Worm (Caenorhabditis elegans) whole organism, midembryonic: Measurements from ENCODE around the gene mfsd-8.

ENCODE experiments used
- flt-1 ChIP-seq: fragments of 200-800 bp; sonication (Bioruptor generic); IDR thresholded peaks from 2 replicates; pipeline ENCODE4 v1.3.6; 2022; ENCODE audit warnings: missing genetic modification characterization, missing compliant biosample characterization
- ztf-23 ChIP-seq: fragments of 200-800 bp; sonication (Bioruptor generic); IDR thresholded peaks from 2 replicates; pipeline ENCODE4 v1.3.6; 2022; ENCODE audit warnings: missing genetic modification reagents, missing genetic modification characterization, missing compliant biosample characterization

ce11 chrIII:3258306-3258705 lies 23.8 kb upstream of the mfsd-8 start, which contains the start of gene nspg-7.2:
- TF ChIP-seq flt-1 (GFP tag; lab: Robert Waterston, UW) (no peak), ztf-23 (no peak)
